Worm (Caenorhabditis elegans): Measurements from ENCODE around the gene C28D4.8.

DNA sequence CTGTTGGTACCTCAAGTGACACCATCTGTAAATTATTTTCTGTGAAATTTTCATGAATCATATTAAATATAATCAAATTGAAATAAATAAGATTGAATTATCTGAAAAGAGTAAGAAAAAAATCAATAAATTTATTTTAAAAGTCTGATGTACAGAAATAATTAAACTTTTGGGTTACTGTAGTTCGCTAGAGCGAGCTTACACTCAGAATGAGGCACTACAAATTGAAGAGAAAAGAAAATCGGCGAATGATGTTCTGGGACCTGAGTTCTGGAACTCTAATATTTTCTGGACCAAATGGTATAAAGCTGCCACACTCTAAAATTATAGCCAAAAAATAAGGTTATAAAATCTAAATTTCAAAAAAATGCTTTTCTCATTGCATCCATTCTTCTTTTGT, 14.3 kb downstream of the C28D4.8 start:
- no peak for TF ChIP-seq him-1 (tag; optimal IDR thresholded peaks at IDR 0.05)
- TF ChIP-seq W03F9.2 (tag; optimal IDR thresholded peaks at IDR 0.05), result peak; percentile 5
